Worm (Caenorhabditis elegans) whole organism, dauer: Measurements from ENCODE around the gene C14A6.8.
"Not testable (repeated sequence)": the region's sequence is repeated elsewhere in the genome, so short reads cannot be mapped to it uniquely, and the experiment has no call there.

Experiments
- unc-62 ChIP-seq: sonication (generic microtip); optimal IDR thresholded peaks from 2 replicates; lab custom pipeline; 2017; ENCODE audit warnings: missing biosample characterization, missing genetic modification reagents, missing genetic modification characterization

Gene C14A6.8

DNA sequence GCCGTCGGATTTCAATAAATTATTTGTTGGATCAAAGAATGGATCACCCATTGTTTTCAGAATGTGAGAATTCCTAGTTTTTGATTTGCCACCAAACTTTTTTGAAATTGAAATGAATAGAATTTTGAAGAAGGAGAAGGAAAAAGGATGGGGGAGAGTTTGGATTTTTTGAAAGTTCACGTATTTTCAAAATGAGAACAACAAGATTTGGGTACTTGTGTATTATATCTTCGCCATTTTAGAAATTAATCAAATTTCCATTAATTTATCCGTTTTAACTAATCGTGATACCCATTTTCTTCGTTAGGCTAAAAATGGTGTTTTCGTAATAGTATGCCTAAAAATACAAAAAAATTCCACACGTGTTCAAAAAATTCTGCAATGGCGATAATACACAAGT, at the start of gene C14A6.8:
Gene C14A6.8, minus strand, starts transcription at position 101 of the 400 bp plus-strand sequence.
- no peak for TF ChIP-seq unc-62 (GFP tag; lab: Kevin White, UChicago)

DNA sequence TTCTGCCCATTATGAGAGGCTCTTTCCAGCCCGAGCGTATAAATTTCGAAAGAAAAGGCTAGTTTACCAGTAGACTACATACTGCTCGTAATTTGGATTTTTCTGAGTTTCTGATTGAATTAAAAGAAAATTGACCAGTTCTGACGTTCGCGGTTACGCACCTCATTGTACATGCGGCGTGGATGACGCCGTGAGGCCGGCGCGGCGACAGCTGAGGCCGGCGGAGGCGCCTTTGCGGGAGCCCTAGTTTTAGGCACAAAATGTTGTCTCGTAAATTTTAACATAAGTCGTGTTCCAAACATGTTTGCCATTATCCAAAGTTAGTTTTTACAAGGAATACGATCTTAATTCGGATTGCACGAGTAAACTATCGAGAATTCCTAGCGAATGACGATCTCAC, 45.3 kb upstream of the C14A6.8 start, which contains the start of gene F16H6.9:
Gene F16H6.9, plus strand, starts transcription at position 301 of the 400 bp plus-strand sequence.
- not testable (repeated sequence) for TF ChIP-seq unc-62 (GFP tag; lab: Kevin White, UChicago)

DNA sequence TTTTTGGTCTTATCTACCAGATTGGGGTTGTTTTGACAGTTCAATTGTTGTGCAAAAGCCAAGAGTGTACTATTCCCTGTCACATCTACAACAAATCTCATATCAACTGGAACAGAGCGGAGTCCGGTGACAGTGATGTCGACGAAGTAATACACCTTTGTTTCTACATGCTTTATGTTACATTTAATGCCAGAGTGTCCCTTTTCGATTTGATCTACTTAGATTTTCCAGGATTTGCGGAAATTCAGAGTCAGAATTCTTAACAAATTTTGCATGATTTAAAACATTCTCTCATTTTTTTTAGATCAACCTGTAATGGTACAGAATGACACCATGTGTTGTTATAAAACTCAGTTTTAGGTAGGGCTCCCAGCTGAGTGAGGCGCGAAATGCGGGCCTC, 44.7 kb upstream of the C14A6.8 start, which contains the start of gene F16H6.8:
Gene F16H6.8, minus strand, starts transcription at position 101 of the 400 bp plus-strand sequence.
- not testable (repeated sequence) for TF ChIP-seq unc-62 (GFP tag; lab: Kevin White, UChicago)

DNA sequence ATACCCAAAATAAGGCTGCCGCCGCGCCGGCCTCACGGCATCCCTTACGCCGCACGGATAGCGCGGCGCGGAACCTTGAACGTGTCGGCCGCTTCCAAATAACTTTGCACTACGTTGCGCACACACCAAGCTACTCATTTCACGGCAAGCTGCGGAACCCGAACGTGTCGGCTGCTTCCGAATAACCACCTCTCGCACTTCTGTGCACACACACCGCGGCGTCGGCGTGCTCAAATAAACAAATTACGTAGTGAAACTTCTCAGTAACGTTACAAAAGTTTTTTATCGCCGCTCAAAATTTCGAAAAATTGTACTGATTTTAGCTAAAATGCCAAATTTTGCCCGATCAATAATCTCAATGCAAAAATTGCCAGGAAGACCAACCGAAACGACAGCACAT, 41.4 kb upstream of the C14A6.8 start:
- no peak for TF ChIP-seq unc-62 (GFP tag; lab: Kevin White, UChicago)

DNA sequence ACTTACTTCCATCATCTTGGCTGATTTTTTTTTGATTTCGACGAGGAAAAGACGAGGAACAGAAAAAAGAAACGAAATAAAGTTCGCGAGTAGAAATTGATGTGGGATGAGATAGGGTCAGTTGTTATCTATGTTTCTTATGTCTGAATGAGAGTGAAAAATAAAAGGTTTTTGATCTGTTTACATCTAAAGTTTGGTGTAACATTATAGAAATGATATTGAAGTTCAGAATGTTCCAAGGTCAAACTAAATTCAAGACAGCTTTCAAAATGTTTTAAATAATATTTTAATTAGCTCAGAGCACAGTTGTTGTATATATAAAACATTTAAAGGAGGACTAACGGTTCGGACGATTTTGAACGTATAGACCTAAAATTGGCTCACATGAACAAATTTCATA, 37.6 kb upstream of the C14A6.8 start, which contains the start of gene F16H6.7:
Gene F16H6.7, minus strand, starts transcription at position 101 of the 400 bp plus-strand sequence.
- no peak for TF ChIP-seq unc-62 (GFP tag; lab: Kevin White, UChicago)

DNA sequence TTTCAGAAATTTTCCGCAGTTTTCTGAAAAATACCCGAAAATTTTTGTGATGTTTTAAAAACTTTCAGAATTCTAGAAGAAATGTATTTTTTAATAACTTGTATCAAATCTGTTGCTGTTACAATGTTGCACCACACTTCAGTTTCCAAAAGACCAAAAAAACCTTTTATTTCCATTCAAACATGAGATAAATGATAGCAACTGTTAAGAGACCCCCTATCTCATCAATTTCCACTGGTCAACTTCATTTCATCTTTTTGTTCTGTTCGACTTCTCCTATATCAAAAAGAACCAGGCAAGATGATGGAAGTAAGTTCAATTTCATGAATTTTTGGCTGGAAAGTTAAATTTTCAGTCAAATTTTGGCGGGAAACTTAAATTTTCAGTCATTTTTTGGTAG, 27.0 kb upstream of the C14A6.8 start, which contains the start of gene F16H6.4:
Gene F16H6.4, plus strand, starts transcription at position 301 of the 400 bp plus-strand sequence.
- no peak for TF ChIP-seq unc-62 (GFP tag; lab: Kevin White, UChicago)

DNA sequence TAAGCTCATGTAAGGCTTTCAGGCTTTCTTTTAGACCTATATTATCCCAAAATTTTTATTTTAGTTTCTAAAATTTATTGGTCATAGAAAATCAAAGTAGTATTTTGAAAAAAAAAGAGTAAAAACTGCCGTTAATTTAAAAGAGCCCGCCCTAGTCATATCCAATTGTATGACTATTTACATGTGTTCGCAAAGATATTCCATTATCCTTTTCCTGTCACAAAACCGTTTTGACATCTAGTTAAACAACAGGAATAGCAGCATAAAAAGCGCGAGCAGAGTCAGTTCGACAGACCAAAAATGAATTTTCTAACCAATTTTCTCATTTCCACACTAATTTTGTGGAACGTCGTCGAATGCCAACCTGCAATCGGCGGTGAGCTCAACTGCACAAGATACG, 23.5 kb upstream of the C14A6.8 start, which contains the start of gene F16H6.3:
Gene F16H6.3, plus strand, starts transcription at position 301 of the 400 bp plus-strand sequence.
- no peak for TF ChIP-seq unc-62 (GFP tag; lab: Kevin White, UChicago)

DNA sequence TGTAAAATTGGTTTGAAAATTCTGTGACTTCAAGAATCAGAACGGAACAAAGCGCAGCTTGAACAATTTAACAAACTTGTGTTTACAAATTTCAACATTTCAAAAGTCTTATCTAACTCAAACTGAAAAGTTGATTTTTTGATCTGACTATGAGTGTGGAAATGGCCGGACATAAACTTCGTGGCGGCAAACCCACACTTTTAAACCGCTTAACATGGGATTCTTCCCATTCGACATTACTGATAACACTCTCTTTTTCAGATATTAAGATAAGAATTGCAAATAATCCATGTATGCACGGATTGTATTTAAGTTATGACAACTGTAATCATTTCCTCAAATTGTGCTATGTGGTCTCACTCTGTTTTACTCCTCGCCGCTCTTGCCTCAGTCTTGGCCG, 19.7 kb upstream of the C14A6.8 start, which contains the start of gene clec-42:
Gene clec-42, plus strand, starts transcription at position 285 of the 400 bp plus-strand sequence.
- no peak for TF ChIP-seq unc-62 (GFP tag; lab: Kevin White, UChicago)

DNA sequence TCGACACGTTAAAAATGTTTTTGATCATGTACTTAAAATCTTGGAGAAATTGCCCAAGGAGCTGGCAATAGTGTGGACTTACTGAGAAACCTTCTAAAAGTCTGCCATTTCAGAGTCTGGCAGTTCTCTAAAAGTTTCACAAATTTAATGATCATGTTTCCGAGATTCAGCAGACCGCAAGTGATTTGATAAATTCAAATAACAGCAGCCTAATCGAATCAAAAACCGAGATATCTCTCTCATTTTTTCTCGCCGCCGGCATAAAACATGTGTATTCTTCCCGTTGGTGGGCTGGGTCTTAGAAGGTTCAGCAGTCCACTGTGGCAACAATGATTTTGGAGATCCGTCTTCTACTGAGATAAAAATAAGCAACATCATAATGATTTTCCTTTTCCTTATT, 17.7 kb upstream of the C14A6.8 start, which contains the start of gene clec-246:
Gene clec-246, plus strand, starts transcription at position 301 of the 400 bp plus-strand sequence.
- TF ChIP-seq unc-62 (GFP tag; lab: Kevin White, UChicago): no peak

DNA sequence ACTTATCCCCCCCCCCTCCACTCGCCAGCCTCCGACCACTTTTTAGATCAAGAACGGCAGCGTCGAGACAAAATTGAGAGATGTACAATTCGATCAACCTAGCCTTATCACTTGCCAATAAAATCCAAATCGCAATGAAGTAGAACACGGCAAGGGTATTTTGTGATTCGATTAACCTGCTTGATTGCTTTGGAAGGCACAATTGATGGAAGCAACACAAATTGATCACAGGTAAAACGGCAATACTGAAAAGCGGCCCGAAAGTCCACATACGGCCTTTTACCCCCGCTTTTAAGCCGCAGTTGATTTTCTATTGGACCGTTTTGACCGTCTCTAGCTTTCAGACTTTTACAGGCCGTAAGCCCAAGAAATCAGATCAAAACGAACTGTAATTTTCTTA, 16.9 kb upstream of the C14A6.8 start, which contains the start of gene clec-245:
Gene clec-245, minus strand, starts transcription at position 101 of the 400 bp plus-strand sequence.
- no peak for TF ChIP-seq unc-62 (GFP tag; lab: Kevin White, UChicago)

DNA sequence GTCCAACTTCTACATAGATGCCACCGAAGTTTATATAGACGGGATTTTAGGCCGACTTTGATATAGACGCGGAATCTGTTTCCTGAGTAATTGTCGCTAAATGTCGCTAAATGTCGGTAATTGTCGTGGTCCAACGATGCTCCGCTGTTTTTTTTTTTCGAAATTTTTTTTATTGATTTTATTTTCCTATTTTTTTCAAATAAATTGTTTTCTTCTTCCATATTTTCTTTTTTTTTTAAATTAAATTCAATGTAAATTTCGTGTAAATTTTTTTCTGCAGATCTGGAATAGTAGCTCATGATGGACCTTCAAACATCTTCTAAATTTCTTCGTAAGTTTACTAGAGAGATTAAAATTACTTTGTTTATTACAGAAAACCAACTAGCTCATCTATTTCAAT, 13.4 kb upstream of the C14A6.8 start, which contains the start of gene C31G12.3:
Gene C31G12.3, plus strand, starts transcription at position 301 of the 400 bp plus-strand sequence.
- TF ChIP-seq unc-62 (GFP tag; lab: Kevin White, UChicago): no peak

DNA sequence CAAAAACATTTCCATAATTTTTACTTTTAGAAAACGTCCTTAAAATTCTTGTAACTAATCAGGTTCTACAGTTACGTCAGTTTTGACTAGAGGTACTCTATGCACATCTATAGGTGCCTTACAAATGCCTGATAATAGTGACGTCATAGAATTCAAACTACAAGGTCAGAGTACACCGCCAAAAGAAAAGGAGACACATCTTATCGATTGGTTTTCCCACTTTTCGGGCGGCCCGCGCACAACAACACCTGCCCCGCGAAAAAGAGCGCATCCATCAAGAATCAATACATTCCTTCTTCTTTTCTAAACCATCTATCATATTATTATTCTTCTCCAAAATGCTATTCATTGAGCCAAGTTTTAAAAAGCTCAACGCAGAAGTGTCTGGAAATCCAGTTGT, 8.2 kb upstream of the C14A6.8 start, which contains the start of gene C31G12.1:
Gene C31G12.1, plus strand, starts transcription at position 301 of the 400 bp plus-strand sequence.
- TF ChIP-seq unc-62 (GFP tag; lab: Kevin White, UChicago): no peak

DNA sequence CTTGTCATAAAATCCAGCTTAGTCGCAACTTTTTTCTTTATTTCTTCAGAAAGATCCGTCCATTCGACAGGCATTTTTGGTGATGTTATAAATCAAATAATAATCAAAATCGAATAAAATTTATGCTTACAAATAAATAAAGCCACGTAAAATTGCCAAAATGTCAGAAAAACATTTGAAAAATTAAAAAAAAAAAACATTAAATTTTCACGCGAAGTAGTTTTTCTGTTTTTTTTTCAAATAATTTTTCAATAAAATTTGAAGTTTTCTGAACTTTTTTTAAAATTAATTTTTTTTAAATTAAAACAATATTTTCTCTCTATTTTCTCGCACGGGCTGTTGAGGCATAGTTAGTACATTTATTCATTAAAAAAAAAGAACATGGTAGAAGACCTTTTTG, 7.2 kb upstream of the C14A6.8 start, which contains the start of gene C31G12.4:
Gene C31G12.4, minus strand, starts transcription at position 101 of the 400 bp plus-strand sequence.
- no peak for TF ChIP-seq unc-62 (GFP tag; lab: Kevin White, UChicago)

DNA sequence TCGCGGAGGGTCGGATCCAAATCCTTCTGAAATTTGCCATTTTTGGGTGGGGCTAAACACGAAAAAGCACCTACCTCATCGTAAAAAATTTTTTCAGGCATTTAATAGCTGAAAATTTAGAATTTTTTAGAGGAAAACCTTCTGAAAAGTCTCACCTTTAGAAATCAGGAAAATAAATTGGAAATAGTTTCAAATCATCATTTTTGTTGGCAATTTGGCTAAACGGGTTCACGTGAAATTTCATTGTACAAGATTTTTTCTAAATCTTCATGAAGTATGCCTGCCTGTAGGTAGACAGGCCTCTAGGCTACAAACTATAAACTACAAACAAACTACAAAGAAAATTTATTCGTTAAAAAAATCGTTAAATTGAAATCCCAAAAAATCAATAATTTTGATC, 3.2 kb downstream of the C14A6.8 start, which contains the start of gene C14A6.7:
Gene C14A6.7, minus strand, starts transcription at position 101 of the 400 bp plus-strand sequence.
- no peak for TF ChIP-seq unc-62 (GFP tag; lab: Kevin White, UChicago)

DNA sequence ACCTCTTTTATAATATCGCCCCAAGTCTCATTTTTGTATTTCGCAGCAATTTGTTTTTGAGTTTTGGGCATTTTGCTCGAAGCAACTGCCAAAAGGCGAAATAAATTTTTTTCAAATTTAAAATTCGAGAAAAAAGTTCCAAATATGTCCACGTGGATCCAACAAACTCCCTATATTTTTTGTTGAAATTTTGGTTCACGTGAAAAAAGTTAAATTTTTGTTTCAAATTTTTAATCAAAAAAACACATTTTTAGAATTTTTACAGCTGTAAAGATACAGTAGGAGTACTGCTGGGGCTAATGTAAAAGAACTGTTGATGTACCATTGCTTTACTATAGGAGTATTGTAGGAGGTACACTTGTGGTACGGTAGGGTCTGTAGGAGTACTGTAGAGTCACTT, 4.3 kb downstream of the C14A6.8 start, which contains the start of gene C14A6.6:
Gene C14A6.6, minus strand, starts transcription at position 101 of the 400 bp plus-strand sequence.
- no peak for TF ChIP-seq unc-62 (GFP tag; lab: Kevin White, UChicago)

DNA sequence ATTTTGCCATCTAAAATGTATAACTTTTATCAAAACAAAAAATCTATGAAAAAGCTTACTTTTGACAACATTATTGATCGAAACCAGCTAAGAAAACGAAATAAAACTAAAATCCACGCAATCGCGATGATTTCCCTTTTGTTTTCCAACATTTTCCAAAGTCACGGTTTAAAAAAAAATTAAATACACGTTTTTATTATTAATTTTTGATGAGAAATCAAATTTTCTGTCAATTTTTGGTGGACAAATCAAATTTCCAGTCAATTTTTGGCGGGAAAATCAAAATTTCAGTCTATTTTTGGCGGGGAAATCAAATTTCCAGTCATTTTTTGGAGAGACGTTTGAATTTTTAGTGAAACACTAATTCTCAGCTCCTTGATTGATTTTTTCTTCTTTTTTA, 6.7 kb downstream of the C14A6.8 start, which contains the start of gene C14A6.5:
Gene C14A6.5, minus strand, starts transcription at position 101 of the 400 bp plus-strand sequence.
- TF ChIP-seq unc-62 (GFP tag; lab: Kevin White, UChicago): no peak
